Worm (Caenorhabditis elegans): ENCODE measurements around the gene K12H6.2.

The K12H6.2 gene

DNA sequence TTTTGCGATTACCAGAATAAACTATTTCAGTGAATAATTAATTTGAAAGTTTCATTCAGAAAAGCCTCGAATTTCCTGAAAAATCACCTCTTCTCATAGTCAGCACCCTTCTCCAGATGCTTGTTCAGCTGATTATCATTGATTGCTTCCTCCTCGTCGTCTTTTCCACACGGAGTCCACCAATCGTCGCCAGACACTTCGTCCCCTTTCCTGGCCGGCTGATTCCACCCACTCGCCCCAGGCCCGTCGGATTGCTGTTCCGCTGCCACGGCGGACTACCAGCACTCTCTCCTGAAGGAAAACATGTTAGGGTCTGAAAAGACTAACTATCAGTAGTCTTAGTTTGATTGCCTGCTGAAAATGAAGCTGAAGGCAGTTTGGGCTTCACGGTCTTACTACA is 34.5 kb downstream of the K12H6.2 start:
- TF ChIP-seq aly-2 (tag; optimal IDR thresholded peaks at IDR 0.05) (no peak), lsy-2 (tag; optimal IDR thresholded peaks at IDR 0.05) (no peak), alr-1 (tag; optimal IDR thresholded peaks at IDR 0.05) (no peak), crh-2 (tag; optimal IDR thresholded peaks at IDR 0.05) (no peak), nhr-6 (tag; optimal IDR thresholded peaks at IDR 0.05) (no peak), zag-1 (tag; optimal IDR thresholded peaks at IDR 0.05) (no peak), sma-3 (GFP tag; optimal IDR thresholded peaks at IDR 0.05) (no peak), mab-5 (tag; optimal IDR thresholded peaks at IDR 0.05) (no peak), ztf-4 (tag; optimal IDR thresholded peaks at IDR 0.05) (no peak), R02D3.7 (tag; optimal IDR thresholded peaks at IDR 0.05) (no peak), snpc-4 (tag; optimal IDR thresholded peaks at IDR 0.05) (no peak), lin-13 (GFP tag; optimal IDR thresholded peaks at IDR 0.05) (no peak), egl-27 (tag; optimal IDR thresholded peaks at IDR 0.05) (no peak), lin-39 (tag; optimal IDR thresholded peaks at IDR 0.05) (no peak), nhr-12 (tag; optimal IDR thresholded peaks at IDR 0.05) (no peak), nhr-10 (tag; optimal IDR thresholded peaks at IDR 0.05) (no peak)

DNA sequence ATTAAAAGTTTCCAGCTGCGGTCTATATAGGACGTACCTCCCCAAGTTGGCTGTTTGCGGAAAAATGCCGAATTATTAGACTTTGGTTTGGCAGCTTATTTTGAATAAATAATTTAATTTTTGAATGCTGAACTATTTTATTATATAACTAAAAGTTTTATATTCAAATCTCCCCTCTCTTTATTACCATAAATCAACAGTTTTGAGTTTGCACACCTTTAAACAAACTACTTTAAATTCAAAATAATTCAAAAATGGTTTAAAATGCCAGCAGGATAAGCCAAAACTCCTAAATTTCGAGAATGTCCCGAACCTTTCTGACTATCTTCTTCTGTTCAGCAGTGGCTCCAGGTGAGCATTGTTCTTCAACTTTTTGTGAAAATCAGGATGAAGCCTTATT is 36.1 kb downstream of the K12H6.2 start, which contains the start of gene F08D12.3:
TSS of gene F08D12.3 (plus strand) at position 301 of the 400 bp plus-strand sequence.
- TF ChIP-seq unc-55 (GFP tag; optimal IDR thresholded peaks at IDR 0.05) = no peak
- no peak for TF ChIP-seq alr-1 (tag; optimal IDR thresholded peaks at IDR 0.05)
- TF ChIP-seq nhr-77 (tag; optimal IDR thresholded peaks at IDR 0.05) = no peak
- TF ChIP-seq fos-1 (tag; optimal IDR thresholded peaks at IDR 0.05) = no peak
- TF ChIP-seq dmd-4 (tag; optimal IDR thresholded peaks at IDR 0.05) = no peak
- no peak for TF ChIP-seq Y55F3AM.14 (GFP tag; optimal IDR thresholded peaks at IDR 0.05)
- no peak for TF ChIP-seq blmp-1 (tag; optimal IDR thresholded peaks at IDR 0.05; ENCODE audit: insufficient read depth)
- TF ChIP-seq ama-1 (optimal IDR thresholded peaks at IDR 0.05) = no peak
- TF ChIP-seq lin-13 (GFP tag; optimal IDR thresholded peaks at IDR 0.05) = no peak
- TF ChIP-seq lin-11 (tag; optimal IDR thresholded peaks at IDR 0.05) = no peak
- TF ChIP-seq sma-3 (GFP tag; optimal IDR thresholded peaks at IDR 0.05) = no peak
- no peak for TF ChIP-seq sem-4 (tag; optimal IDR thresholded peaks at IDR 0.05)
- no peak for TF ChIP-seq mdl-1 (tag; optimal IDR thresholded peaks at IDR 0.05)
- TF ChIP-seq nhr-237 (tag; optimal IDR thresholded peaks at IDR 0.05) = no peak
- TF ChIP-seq sma-9 (GFP tag; optimal IDR thresholded peaks at IDR 0.05) = no peak
- TF ChIP-seq sma-9 (tag; optimal IDR thresholded peaks at IDR 0.05) = no peak
- TF ChIP-seq egl-27 (tag; optimal IDR thresholded peaks at IDR 0.05) = no peak
- no peak for TF ChIP-seq nhr-12 (tag; optimal IDR thresholded peaks at IDR 0.05)
- no peak for TF ChIP-seq nhr-129 (tag; optimal IDR thresholded peaks at IDR 0.05)
- no peak for TF ChIP-seq ztf-4 (tag; optimal IDR thresholded peaks at IDR 0.05)
- TF ChIP-seq aly-2 (tag; optimal IDR thresholded peaks at IDR 0.05) = no peak

DNA sequence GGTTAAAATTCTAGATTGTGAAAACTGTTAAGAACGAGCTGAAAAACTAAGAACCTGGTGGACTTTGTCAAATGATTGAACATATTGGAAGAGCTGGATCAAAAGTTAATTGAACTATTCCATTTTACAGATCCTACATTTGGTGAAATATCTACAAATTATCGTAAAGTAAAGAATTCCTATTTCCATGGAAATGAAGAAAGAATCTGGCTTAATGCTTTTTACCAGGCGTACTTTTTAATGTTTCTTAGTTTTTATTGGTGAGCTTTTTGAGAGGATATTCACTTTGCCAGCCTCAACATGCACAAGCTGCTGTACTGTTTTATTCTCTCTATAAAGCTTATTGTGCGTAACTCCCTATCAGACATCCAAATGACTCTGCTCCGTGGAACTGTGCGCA is 37.5 kb downstream of the K12H6.2 start, which contains the start of gene F08D12.4:
TSS of gene F08D12.4 (plus strand) at position 301 of the 400 bp plus-strand sequence.
- TF ChIP-seq nhr-12 (tag; optimal IDR thresholded peaks at IDR 0.05) = no peak
- TF ChIP-seq nhr-129 (tag; optimal IDR thresholded peaks at IDR 0.05) = no peak
- TF ChIP-seq R02D3.7 (tag; optimal IDR thresholded peaks at IDR 0.05) = no peak

DNA sequence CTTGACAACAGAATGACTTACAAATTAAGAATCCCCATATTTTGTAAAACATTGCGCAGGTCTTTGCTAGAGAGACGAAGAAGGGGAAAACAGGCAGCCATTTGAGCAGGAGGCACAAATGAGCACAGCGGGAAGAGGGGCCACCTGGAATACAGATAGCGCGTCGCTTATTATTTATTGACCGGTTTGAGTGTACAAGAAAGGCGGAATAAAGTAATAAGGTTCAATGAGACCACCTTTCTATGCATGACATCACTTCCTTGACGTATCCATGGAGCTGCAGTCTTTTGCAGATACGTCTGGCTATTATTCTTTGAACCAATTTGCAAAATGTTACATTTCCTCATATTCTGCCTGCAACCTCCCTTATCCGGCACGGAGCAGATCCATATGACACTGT is 40.4 kb downstream of the K12H6.2 start, which contains the start of gene fbxb-111:
TSS of gene fbxb-111 (minus strand) at position 101 of the 400 bp plus-strand sequence.
- no peak for TF ChIP-seq sem-4 (tag; optimal IDR thresholded peaks at IDR 0.05)
- no peak for TF ChIP-seq egl-27 (tag; optimal IDR thresholded peaks at IDR 0.05)
- TF ChIP-seq blmp-1 (tag; optimal IDR thresholded peaks at IDR 0.05; ENCODE audit: insufficient read depth) = no peak
- TF ChIP-seq nhr-77 (tag; optimal IDR thresholded peaks at IDR 0.05) = no peak
- no peak for TF ChIP-seq nhr-129 (tag; optimal IDR thresholded peaks at IDR 0.05)
- TF ChIP-seq mdl-1 (tag; optimal IDR thresholded peaks at IDR 0.05) = no peak
- no peak for TF ChIP-seq nhr-25 (tag; optimal IDR thresholded peaks at IDR 0.05)
- TF ChIP-seq crh-2 (tag; optimal IDR thresholded peaks at IDR 0.05) = no peak
- TF ChIP-seq gmeb-1 (tag; optimal IDR thresholded peaks at IDR 0.05) = no peak

DNA sequence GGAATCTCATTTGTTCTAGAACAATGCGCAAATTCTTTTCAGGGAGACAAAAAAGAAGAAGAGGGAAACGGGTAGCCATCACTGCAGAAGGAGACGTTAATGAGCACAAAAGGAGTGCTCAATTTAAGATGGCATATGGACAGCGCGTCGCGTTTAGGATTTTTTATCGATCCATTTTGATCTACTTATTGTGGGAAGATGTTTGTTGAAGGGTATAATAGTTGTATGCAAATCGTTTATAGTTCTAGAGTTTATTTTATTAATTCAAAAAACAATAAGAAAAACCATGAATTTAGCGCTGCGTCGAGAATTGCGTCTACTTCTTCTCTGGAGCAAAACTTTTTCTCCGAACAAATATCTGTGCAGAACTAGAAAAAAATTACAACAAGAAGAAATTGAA is 41.8 kb downstream of the K12H6.2 start, which contains the start of gene sdz-9:
TSS of gene sdz-9 (minus strand) at position 101 of the 400 bp plus-strand sequence.
- TF ChIP-seq nhr-129 (tag; optimal IDR thresholded peaks at IDR 0.05) (no peak), ama-1 (optimal IDR thresholded peaks at IDR 0.05) (no peak), mbf-1 (tag; optimal IDR thresholded peaks at IDR 0.05) (no peak), sma-9 (GFP tag; optimal IDR thresholded peaks at IDR 0.05) (no peak), sma-9 (tag; optimal IDR thresholded peaks at IDR 0.05) (no peak), zag-1 (tag; optimal IDR thresholded peaks at IDR 0.05) (no peak), unc-62 (GFP tag; optimal IDR thresholded peaks at IDR 0.05) (no peak), ceh-82 (tag; optimal IDR thresholded peaks at IDR 0.05) (no peak), snpc-4 (tag; optimal IDR thresholded peaks at IDR 0.05) (no peak), nhr-6 (tag; optimal IDR thresholded peaks at IDR 0.05) (no peak), gmeb-1 (tag; optimal IDR thresholded peaks at IDR 0.05) (no peak), ztf-11 (tag; optimal IDR thresholded peaks at IDR 0.05) (no peak), ztf-1 (GFP tag; conservative IDR thresholded peaks at IDR 0.05) (no peak), unc-39 (tag; optimal IDR thresholded peaks at IDR 0.05) (no peak), peb-1 (tag; optimal IDR thresholded peaks at IDR 0.05) (no peak), F13H6.1 (tag; optimal IDR thresholded peaks at IDR 0.05) (no peak), crh-2 (tag; optimal IDR thresholded peaks at IDR 0.05) (no peak), fos-1 (tag; optimal IDR thresholded peaks at IDR 0.05) (no peak), elt-1 (tag; optimal IDR thresholded peaks at IDR 0.05) (no peak), sma-3 (GFP tag; optimal IDR thresholded peaks at IDR 0.05) (no peak)

Data from whole organism, L2 larva.